Worm (Caenorhabditis elegans) whole organism, early embryonic: ENCODE results near the gene K11G12.6.
A peak's percentile ranks its signal among the peaks of the same experiment; 100 is the strongest.

Experiments
- B0310.2 ChIP-seq: sonication (generic microtip); optimal IDR thresholded peaks from 2 replicates; lab custom pipeline; 2016; ENCODE audit warnings: mild to moderate bottlenecking, missing genetic modification characterization, missing compliant biosample characterization
- F13C5.2 ChIP-seq: sonication (generic microtip); optimal IDR thresholded peaks from 2 replicates; lab custom pipeline; 2017; ENCODE audit warnings: mild to moderate bottlenecking, missing genetic modification characterization, inconsistent platforms, missing compliant biosample characterization
- aly-1 ChIP-seq: sonication (generic microtip); optimal IDR thresholded peaks from 2 replicates; lab custom pipeline; 2016; ENCODE audit warnings: missing genetic modification characterization, missing compliant biosample characterization
- ama-1 ChIP-seq: fragments of 150-350 bp; optimal IDR thresholded peaks from 2 replicates; lab custom pipeline; 2014
- ceh-13 ChIP-seq: fragments of 200-800 bp; sonication (Bioruptor generic); optimal IDR thresholded peaks from 2 replicates; lab custom pipeline; 2018; ENCODE audit warnings: mild to moderate bottlenecking, missing genetic modification characterization, missing compliant biosample characterization
- ceh-36 ChIP-seq: sonication (generic microtip); optimal IDR thresholded peaks from 2 replicates; lab custom pipeline; 2016; ENCODE audit warnings: missing genetic modification characterization, inconsistent platforms, missing compliant biosample characterization
- ets-7 ChIP-seq: sonication (generic microtip); optimal IDR thresholded peaks from 2 replicates; lab custom pipeline; 2016; ENCODE audit warnings: missing genotype, missing genetic modification characterization, missing compliant biosample characterization
- flt-1 ChIP-seq: fragments of 200-800 bp; sonication (Bioruptor generic); IDR thresholded peaks from 2 replicates; pipeline ENCODE4 v1.3.6; 2022; ENCODE audit warnings: missing genetic modification characterization, missing compliant biosample characterization
- hmbx-1 ChIP-seq: sonication (generic microtip); optimal IDR thresholded peaks from 2 replicates; lab custom pipeline; 2016; ENCODE audit warnings: mild to moderate bottlenecking, missing genetic modification characterization, missing compliant biosample characterization
- hmg-4 ChIP-seq: fragments of 200-800 bp; sonication (Bioruptor generic); optimal IDR thresholded peaks from 2 replicates; lab custom pipeline; 2018; ENCODE audit warnings: mild to moderate bottlenecking, missing genetic modification characterization, missing compliant biosample characterization
- hnd-1 ChIP-seq: sonication (generic microtip); optimal IDR thresholded peaks from 2 replicates; lab custom pipeline; 2016; ENCODE audit warnings: missing genetic modification characterization, missing compliant biosample characterization
- pes-1 ChIP-seq: fragments of 200-800 bp; sonication (Bioruptor generic); IDR thresholded peaks from 2 replicates; pipeline ENCODE4 v1.3.6; 2022; ENCODE audit warnings: missing genetic modification reagents, missing genetic modification characterization, missing compliant biosample characterization
- scrt-1 ChIP-seq: fragments of 200-800 bp; sonication (Bioruptor generic); IDR thresholded peaks from 2 replicates; pipeline ENCODE4 v1.3.6; 2022; ENCODE audit warnings: missing genetic modification characterization, missing compliant biosample characterization
- sea-1 ChIP-seq: fragments of 200-800 bp; sonication (Bioruptor generic); conservative IDR thresholded peaks from 2 replicates; pipeline ENCODE4 v1.3.6; 2022; ENCODE audit warnings: missing genetic modification characterization, missing compliant biosample characterization
- tbx-11 ChIP-seq: fragments of 200-800 bp; sonication (Bioruptor generic); IDR thresholded peaks from 2 replicates; pipeline ENCODE4 v1.3.6; 2022; ENCODE audit warnings: missing genetic modification characterization, missing compliant biosample characterization
- tbx-37 ChIP-seq: fragments of 200-800 bp; sonication (Bioruptor generic); conservative IDR thresholded peaks from 2 replicates; pipeline ENCODE4 v1.3.6; 2022; ENCODE audit warnings: missing genetic modification reagents, missing genetic modification characterization, missing compliant biosample characterization
- tra-4 ChIP-seq: sonication (generic microtip); optimal IDR thresholded peaks from 2 replicates; lab custom pipeline; 2017; ENCODE audit warnings: missing genetic modification characterization, missing compliant biosample characterization

K11G12.6 gene

DNA sequence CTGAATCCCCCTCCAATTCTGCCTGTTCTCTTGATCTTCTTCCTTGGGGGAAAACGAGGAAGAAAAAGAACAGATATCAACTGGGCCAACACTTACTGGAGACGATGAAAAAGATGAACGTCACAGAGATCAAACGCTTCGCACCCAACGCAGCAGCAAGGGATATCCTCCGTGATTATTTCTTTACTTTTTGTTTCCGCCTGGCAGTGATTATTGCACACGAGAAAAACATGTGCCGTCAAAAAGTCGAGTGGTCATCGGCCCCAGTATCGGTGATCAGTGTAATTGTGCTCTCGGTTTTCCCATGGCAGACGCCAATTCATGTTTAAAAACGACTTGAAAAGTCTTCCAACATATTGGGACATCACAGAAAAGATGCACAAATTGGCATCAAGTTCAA is 16.1 kb upstream of the K11G12.6 start:
- no peak for TF ChIP-seq hmbx-1 (tag; lab: Kevin White, UChicago)
- TF ChIP-seq aly-1 (tag; lab: Kevin White, UChicago), result no peak
- TF ChIP-seq scrt-1, result no peak
- no peak for TF ChIP-seq ets-7
- no peak for TF ChIP-seq ceh-13 (GFP tag; lab: Kevin White, UChicago)
- no peak for TF ChIP-seq flt-1 (GFP tag; lab: Robert Waterston, UW)
- no peak for TF ChIP-seq hmg-4 (GFP tag; lab: Kevin White, UChicago)
- no peak for TF ChIP-seq pes-1
- no peak for TF ChIP-seq F13C5.2 (tag; lab: Kevin White, UChicago)

- TF ChIP-seq tbx-11, result no peak
- no peak for TF ChIP-seq tra-4 (tag; lab: Kevin White, UChicago)
- no peak for TF ChIP-seq pes-1
- TF ChIP-seq ceh-13 (GFP tag; lab: Kevin White, UChicago), result no peak
- TF ChIP-seq ama-1 (lab: Kevin White, UChicago), result no peak
- no peak for TF ChIP-seq F13C5.2 (tag; lab: Kevin White, UChicago)
- TF ChIP-seq sea-1 (GFP tag; lab: Robert Waterston, UW), result no peak
- TF ChIP-seq ets-7, result no peak
- no peak for TF ChIP-seq hmg-4 (GFP tag; lab: Kevin White, UChicago)
- no peak for TF ChIP-seq scrt-1
- no peak for TF ChIP-seq ceh-36 (tag; lab: Kevin White, UChicago)
- no peak for TF ChIP-seq flt-1 (GFP tag; lab: Robert Waterston, UW)
- TF ChIP-seq B0310.2 (tag; lab: Kevin White, UChicago), result no peak
- TF ChIP-seq aly-1 (tag; lab: Kevin White, UChicago), result no peak
- no peak for TF ChIP-seq hmbx-1 (tag; lab: Kevin White, UChicago)
- TF ChIP-seq hnd-1 (tag; lab: Kevin White, UChicago), result no peak
Measured at ce11 chrX:6744978-6745377, 15.5 kb upstream of the K11G12.6 start.

- no peak for TF ChIP-seq pes-1
- TF ChIP-seq hmbx-1 (tag; lab: Kevin White, UChicago), result no peak
- TF ChIP-seq hmg-4 (GFP tag; lab: Kevin White, UChicago), result no peak
- TF ChIP-seq ama-1 (lab: Kevin White, UChicago), result no peak
- TF ChIP-seq F13C5.2 (tag; lab: Kevin White, UChicago), result no peak
Measured at ce11 chrX:6744537-6744936, 15.1 kb upstream of the K11G12.6 start.

ce11 chrX:6743853-6744346 is 14.4 kb upstream of the K11G12.6 start:
- TF ChIP-seq flt-1 (GFP tag; lab: Robert Waterston, UW) (no peak), sea-1 (GFP tag; lab: Robert Waterston, UW) (no peak), tbx-11 (no peak), aly-1 (tag; lab: Kevin White, UChicago) (no peak), F13C5.2 (tag; lab: Kevin White, UChicago) (no peak), hmg-4 (GFP tag; lab: Kevin White, UChicago) (no peak), tbx-37 (GFP tag; lab: Robert Waterston, UW) (no peak), hmbx-1 (tag; lab: Kevin White, UChicago) (no peak), pes-1 (no peak), hnd-1 (tag; lab: Kevin White, UChicago) (no peak), B0310.2 (tag; lab: Kevin White, UChicago) (no peak), tra-4 (tag; lab: Kevin White, UChicago) (no peak), ets-7 (no peak), ceh-13 (GFP tag; lab: Kevin White, UChicago) (no peak), scrt-1 (no peak), ceh-36 (tag; lab: Kevin White, UChicago) (no peak), ama-1 (lab: Kevin White, UChicago) (no peak)

DNA sequence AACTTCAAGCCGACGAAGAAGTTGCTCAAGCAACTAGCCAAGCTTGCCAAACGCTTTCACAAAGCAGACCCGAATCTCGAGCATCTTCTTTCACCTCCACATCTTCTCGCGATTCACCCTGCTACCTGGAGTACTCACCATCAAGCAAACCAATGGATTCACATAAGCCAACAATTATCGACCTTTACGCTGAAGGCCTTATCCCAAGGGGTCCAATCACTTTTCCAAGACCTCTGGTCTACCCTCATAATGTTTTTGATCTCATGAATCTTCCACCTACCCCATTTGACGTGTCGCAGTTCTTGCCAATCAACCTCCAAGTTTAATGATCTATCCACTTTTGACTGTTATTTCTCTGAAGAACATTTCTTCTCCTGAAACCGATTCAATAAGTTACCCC is 13.9 kb upstream of the K11G12.6 start:
- TF ChIP-seq hmbx-1 (tag; lab: Kevin White, UChicago) (no peak), scrt-1 (no peak), pes-1 (no peak), F13C5.2 (tag; lab: Kevin White, UChicago) (no peak), ceh-13 (GFP tag; lab: Kevin White, UChicago) (no peak), tra-4 (tag; lab: Kevin White, UChicago) (no peak), hmg-4 (GFP tag; lab: Kevin White, UChicago) (no peak), hnd-1 (tag; lab: Kevin White, UChicago) (no peak), tbx-11 (no peak), ama-1 (lab: Kevin White, UChicago) (no peak), flt-1 (GFP tag; lab: Robert Waterston, UW) (no peak), tbx-37 (GFP tag; lab: Robert Waterston, UW) (no peak), aly-1 (tag; lab: Kevin White, UChicago) (no peak), sea-1 (GFP tag; lab: Robert Waterston, UW) (no peak), ceh-36 (tag; lab: Kevin White, UChicago) (no peak), B0310.2 (tag; lab: Kevin White, UChicago) (no peak), ets-7 (no peak)

DNA sequence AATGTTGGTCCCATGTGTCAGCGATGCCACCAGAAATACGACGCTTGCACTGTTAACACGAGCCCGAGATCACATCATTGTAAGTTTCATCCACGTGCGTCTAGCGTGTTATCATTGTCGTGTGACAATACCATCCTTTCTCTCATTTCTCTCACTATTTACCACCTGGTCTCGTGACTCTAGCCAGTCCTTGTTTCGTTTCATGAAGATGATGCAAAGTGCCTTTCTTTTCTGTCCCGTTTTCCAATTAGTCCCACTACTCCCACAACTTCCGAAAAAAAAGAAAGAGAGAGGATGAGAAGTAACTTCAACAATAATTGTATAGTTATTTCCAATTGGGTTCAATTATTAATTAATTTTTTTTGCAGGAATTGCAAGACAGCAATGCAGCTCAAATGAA is 13.4 kb upstream of the K11G12.6 start:
- no peak for TF ChIP-seq pes-1
- TF ChIP-seq sea-1 (GFP tag; lab: Robert Waterston, UW), result no peak
- TF ChIP-seq ceh-13 (GFP tag; lab: Kevin White, UChicago), result no peak
- TF ChIP-seq aly-1 (tag; lab: Kevin White, UChicago), result no peak
- no peak for TF ChIP-seq ets-7
- no peak for TF ChIP-seq ama-1 (lab: Kevin White, UChicago)
- TF ChIP-seq flt-1 (GFP tag; lab: Robert Waterston, UW), result no peak
- no peak for TF ChIP-seq B0310.2 (tag; lab: Kevin White, UChicago)

DNA sequence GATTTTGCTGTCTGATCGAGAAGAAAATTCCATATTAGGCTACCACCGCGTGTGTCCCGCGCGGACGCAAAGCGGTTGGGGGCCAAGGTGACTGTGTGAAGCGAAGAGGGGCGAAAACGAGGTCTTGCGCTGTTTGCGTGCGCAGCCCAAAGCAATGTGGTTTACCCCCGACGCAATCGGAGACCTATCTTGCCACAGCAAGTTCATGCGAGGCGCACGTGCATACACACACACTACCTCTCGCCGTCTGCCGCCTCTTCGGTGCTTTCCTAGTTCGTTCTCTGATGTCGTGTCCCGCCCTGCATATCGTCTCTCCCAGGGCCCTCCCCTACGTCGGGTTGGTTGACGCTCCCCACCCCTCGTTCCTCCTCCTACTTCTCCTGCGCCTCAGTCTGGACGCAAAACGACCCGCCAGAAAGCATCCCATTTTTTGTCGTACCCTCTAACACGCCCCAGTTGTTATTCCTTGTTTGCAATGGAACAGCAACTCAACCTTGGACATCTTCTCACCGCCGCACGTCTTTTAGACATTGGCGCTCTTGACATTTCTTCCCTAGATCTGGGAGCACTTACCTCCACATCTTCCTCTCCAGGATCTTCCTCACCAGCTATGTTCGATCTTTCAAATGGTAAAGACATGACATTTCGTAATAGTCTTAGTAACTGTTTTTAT is 12.7 kb upstream of the K11G12.6 start, which contains the start of gene mdl-1:
Gene mdl-1, plus strand, starts transcription at position 341 of the 673 bp plus-strand sequence.
- TF ChIP-seq hnd-1 (tag; lab: Kevin White, UChicago), result no peak
- peak; percentile 86 for TF ChIP-seq hmg-4 (GFP tag; lab: Kevin White, UChicago)
- TF ChIP-seq B0310.2 (tag; lab: Kevin White, UChicago), result peak; percentile 40
- TF ChIP-seq ceh-13 (GFP tag; lab: Kevin White, UChicago), result peak; percentile 3
- no peak for TF ChIP-seq sea-1 (GFP tag; lab: Robert Waterston, UW)
- no peak for TF ChIP-seq aly-1 (tag; lab: Kevin White, UChicago)
- TF ChIP-seq tbx-37 (GFP tag; lab: Robert Waterston, UW), result no peak
- TF ChIP-seq ama-1 (lab: Kevin White, UChicago), result no peak
- peak; percentile 67; the same call in 1 of the 2 replicates for TF ChIP-seq pes-1
- peak; percentile 34 for TF ChIP-seq ets-7
- TF ChIP-seq tra-4 (tag; lab: Kevin White, UChicago), result no peak
- TF ChIP-seq tbx-11, result 0 out of 2 replicates have a peak, but pooled peaks have one; percentile 8
- peak; percentile 68 for TF ChIP-seq flt-1 (GFP tag; lab: Robert Waterston, UW)
- TF ChIP-seq F13C5.2 (tag; lab: Kevin White, UChicago), result peak; percentile 76
- TF ChIP-seq hmbx-1 (tag; lab: Kevin White, UChicago), result no peak
